Fruit fly (Drosophila melanogaster): ENCODE results near the gene stai.

Gene stai

DNA sequence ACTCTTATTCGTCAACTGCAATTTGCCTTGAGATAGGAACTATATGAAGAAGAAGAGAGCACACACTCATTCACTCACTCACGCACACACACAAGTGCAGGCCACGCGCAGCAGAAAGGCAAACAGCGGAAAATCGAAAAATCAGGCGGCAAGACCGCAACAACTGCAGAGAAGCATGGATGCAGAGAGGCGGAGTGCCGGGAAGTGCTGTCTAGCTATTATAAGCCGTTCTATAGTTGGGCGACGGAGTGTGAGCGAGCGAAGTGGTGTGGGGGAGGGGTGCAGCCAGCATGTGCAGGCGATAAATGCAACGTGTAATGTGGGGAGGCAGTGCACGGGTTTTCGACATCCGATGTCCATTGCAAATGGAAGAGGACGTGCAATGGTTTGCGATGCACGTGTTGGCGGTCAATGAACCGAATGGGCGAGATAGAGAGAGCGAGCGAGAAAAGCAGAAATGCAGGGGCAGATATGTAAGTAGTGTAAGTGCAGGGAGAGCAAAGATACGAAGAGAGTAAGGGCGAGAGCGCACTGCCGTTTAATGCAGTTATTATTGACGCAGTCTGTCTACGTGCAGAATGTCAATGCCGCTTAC, 21.3 kb upstream of the stai start (continued):
- TF ChIP-seq ci (GFP tag; IDR thresholded peaks at IDR 0.05) (no peak; the same call in 2 of the 3 replicates), CG31365 (tag; optimal IDR thresholded peaks at IDR 0.05) (no peak), org-1 (GFP tag; optimal IDR thresholded peaks at IDR 0.05) (no peak), hkb (optimal IDR thresholded peaks at IDR 0.05) (no peak), hkb (GFP tag; IDR thresholded peaks at IDR 0.05) (no peak), gce (GFP tag; IDR thresholded peaks at IDR 0.05) (no peak), dan (GFP tag; IDR thresholded peaks at IDR 0.05) (no peak), CG3847 (GFP tag; IDR thresholded peaks at IDR 0.05) (no peak), crc (GFP tag; optimal IDR thresholded peaks at IDR 0.05) (no peak), pzg (GFP tag; optimal IDR thresholded peaks at IDR 0.05) (no peak), B-H1 (GFP tag; IDR thresholded peaks at IDR 0.05) (no peak), lola (GFP tag; optimal IDR thresholded peaks at IDR 0.05) (no peak), bab2 (GFP tag; optimal IDR thresholded peaks at IDR 0.05) (no peak), CG4404 (GFP tag; IDR thresholded peaks at IDR 0.05) (no peak), Chrac-16 (GFP tag; optimal IDR thresholded peaks at IDR 0.05) (no peak), E2f2 (GFP tag; IDR thresholded peaks at IDR 0.05) (no peak), tgo (GFP tag; IDR thresholded peaks at IDR 0.05) (no peak), Lim3 (GFP tag; IDR thresholded peaks at IDR 0.05) (no peak), CG15269 (tag; optimal IDR thresholded peaks at IDR 0.05) (no peak), her (GFP tag; optimal IDR thresholded peaks at IDR 0.05) (no peak), CG13775 (GFP tag; optimal IDR thresholded peaks at IDR 0.05) (no peak), pnt (GFP tag; optimal IDR thresholded peaks at IDR 0.05) (no peak), zf30C (GFP tag; optimal IDR thresholded peaks at IDR 0.05) (no peak), TFAM (GFP tag; optimal IDR thresholded peaks at IDR 0.05) (no peak), CG2875 (GFP tag; optimal IDR thresholded peaks at IDR 0.05) (peak; percentile 11), CG10959 (GFP tag; IDR thresholded peaks at IDR 0.05) (no peak), ewg (GFP tag; optimal IDR thresholded peaks at IDR 0.05) (no peak), CG6854 (GFP tag; optimal IDR thresholded peaks at IDR 0.05) (no peak), Hmr (GFP tag; optimal IDR thresholded peaks at IDR 0.05) (no peak), Tbp (GFP tag; optimal IDR thresholded peaks at IDR 0.05) (peak; percentile 57), Sry-β (GFP tag; optimal IDR thresholded peaks at IDR 0.05) (no peak), CG11696 (GFP tag; IDR thresholded peaks at IDR 0.05) (no peak), sim (GFP tag; IDR thresholded peaks at IDR 0.05) (no peak), Ssrp (tag; optimal IDR thresholded peaks at IDR 0.05) (no peak), chn (GFP tag; optimal IDR thresholded peaks at IDR 0.05) (peak; percentile 69), Dek (tag; optimal IDR thresholded peaks at IDR 0.05) (no peak), CG4328 (GFP tag; optimal IDR thresholded peaks at IDR 0.05) (no peak), CG9876 (GFP tag; optimal IDR thresholded peaks at IDR 0.05) (no peak), CG12104 (GFP tag; optimal IDR thresholded peaks at IDR 0.05) (no peak), mam (GFP tag; optimal IDR thresholded peaks at IDR 0.05) (no peak), CG17359 (tag; optimal IDR thresholded peaks at IDR 0.05) (no peak), Gug (GFP tag; IDR thresholded peaks at IDR 0.05) (no peak), emc (GFP tag; optimal IDR thresholded peaks at IDR 0.05) (no peak), CG31441 (GFP tag; IDR thresholded peaks at IDR 0.05) (no peak), CG17829 (tag; optimal IDR thresholded peaks at IDR 0.05) (peak; percentile 46), MBD-R2 (GFP tag; IDR thresholded peaks at IDR 0.05) (no peak), h (optimal IDR thresholded peaks at IDR 0.05) (no peak), CG8388 (GFP tag; optimal IDR thresholded peaks at IDR 0.05) (no peak), croc (GFP tag; conservative IDR thresholded peaks at IDR 0.05) (no peak), Ets97D (GFP tag; optimal IDR thresholded peaks at IDR 0.05) (peak; percentile 6), tll (GFP tag; optimal IDR thresholded peaks at IDR 0.05) (peak in 1 of 2 experiments; percentile 98), CG17361 (GFP tag; IDR thresholded peaks at IDR 0.05) (no peak), rib (GFP tag; IDR thresholded peaks at IDR 0.05) (peak; percentile 92)

All from whole organism, embryonic.